Worm (Caenorhabditis elegans) whole organism, late embryonic: ENCODE measurements around the gene col-69.
A peak's percentile ranks its signal among the peaks of the same experiment; 100 is the strongest.

Experiments used
- Y22D7AL.16 ChIP-seq: sonication (generic microtip); optimal IDR thresholded peaks from 2 replicates; lab custom pipeline; 2016; ENCODE audit warnings: missing genetic modification characterization, missing compliant biosample characterization
- ama-1 ChIP-seq: fragments of 150-350 bp; optimal IDR thresholded peaks from 2 replicates; lab custom pipeline; 2014
- ceh-18 ChIP-seq: sonication (generic microtip); optimal IDR thresholded peaks from 2 replicates; lab custom pipeline; 2016; ENCODE audit warnings: missing genetic modification characterization, missing compliant biosample characterization
- ceh-22 ChIP-seq: sonication (generic microtip); optimal IDR thresholded peaks from 2 replicates; lab custom pipeline; 2017; ENCODE audit warnings: missing biosample characterization, missing genetic modification characterization
- ceh-24 ChIP-seq: sonication (generic microtip); optimal IDR thresholded peaks from 2 replicates; lab custom pipeline; 2016; ENCODE audit warnings: mild to moderate bottlenecking, missing genetic modification characterization, missing compliant biosample characterization
- ceh-30 ChIP-seq: fragments of 150-350 bp; optimal IDR thresholded peaks from 2 replicates; lab custom pipeline; 2014; ENCODE audit warnings: missing biosample characterization, missing genetic modification characterization
- ceh-34 ChIP-seq: sonication (generic microtip); optimal IDR thresholded peaks from 2 replicates; lab custom pipeline; 2016; ENCODE audit warnings: mild to moderate bottlenecking, missing genetic modification characterization, missing compliant biosample characterization
- ceh-48 ChIP-seq: sonication (generic microtip); optimal IDR thresholded peaks from 2 replicates; lab custom pipeline; 2016; ENCODE audit warnings: missing genetic modification characterization, inconsistent platforms, missing compliant biosample characterization
- ceh-9 ChIP-seq: sonication (generic microtip); optimal IDR thresholded peaks from 2 replicates; lab custom pipeline; 2016; ENCODE audit warnings: mild to moderate bottlenecking, missing genetic modification characterization, inconsistent platforms, missing compliant biosample characterization
- che-1 ChIP-seq: sonication (generic microtip); optimal IDR thresholded peaks from 2 replicates; lab custom pipeline; 2016; ENCODE audit warnings: mild to moderate bottlenecking, missing genetic modification characterization, missing compliant biosample characterization
- dmd-4 ChIP-seq: sonication (generic microtip); optimal IDR thresholded peaks from 2 replicates; lab custom pipeline; 2016; ENCODE audit warnings: borderline replicate concordance, missing genetic modification characterization, missing compliant biosample characterization
- elt-2 ChIP-seq: sonication (generic microtip); optimal IDR thresholded peaks from 2 replicates; lab custom pipeline; 2016; ENCODE audit warnings: missing genetic modification reagents, missing genetic modification characterization, missing compliant biosample characterization
- elt-4 ChIP-seq: sonication (generic microtip); optimal IDR thresholded peaks from 2 replicates; lab custom pipeline; 2016; ENCODE audit warnings: missing genetic modification characterization, missing compliant biosample characterization
- ets-4 ChIP-seq: sonication (generic microtip); optimal IDR thresholded peaks from 2 replicates; lab custom pipeline; 2016; ENCODE audit warnings: missing genetic modification characterization, missing compliant biosample characterization
- eyg-1 ChIP-seq: sonication (generic microtip); optimal IDR thresholded peaks from 2 replicates; lab custom pipeline; 2016; ENCODE audit warnings: missing genotype, missing genetic modification characterization, missing compliant biosample characterization
- fax-1 ChIP-seq: sonication (generic microtip); optimal IDR thresholded peaks from 2 replicates; lab custom pipeline; 2016; ENCODE audit warnings: missing genotype, missing genetic modification characterization, missing compliant biosample characterization
- fkh-10 ChIP-seq: fragments of 150-350 bp; optimal IDR thresholded peaks from 2 replicates; lab custom pipeline; 2014; ENCODE audit warnings: missing biosample characterization, missing genetic modification reagents, missing genetic modification characterization
- fkh-6 ChIP-seq: sonication (generic microtip); optimal IDR thresholded peaks from 2 replicates; lab custom pipeline; 2016; ENCODE audit warnings: missing genetic modification characterization, missing compliant biosample characterization
- gmeb-2 ChIP-seq: sonication (generic microtip); optimal IDR thresholded peaks from 2 replicates; lab custom pipeline; 2016; ENCODE audit warnings: missing genetic modification characterization, inconsistent platforms, missing compliant biosample characterization
- hlh-8 ChIP-seq: sonication (generic microtip); optimal IDR thresholded peaks from 2 replicates; lab custom pipeline; 2016; ENCODE audit warnings: missing genotype, missing genetic modification characterization, missing compliant biosample characterization
- mec-3 ChIP-seq: sonication (generic microtip); optimal IDR thresholded peaks from 2 replicates; lab custom pipeline; 2016; ENCODE audit warnings: borderline replicate concordance, missing genetic modification characterization, missing compliant biosample characterization
- nfya-1 ChIP-seq: sonication (generic microtip); optimal IDR thresholded peaks from 2 replicates; lab custom pipeline; 2017; ENCODE audit warnings: missing genetic modification characterization, mild to moderate bottlenecking, missing compliant biosample characterization, antibody characterized with exemption, moderate library complexity
- nhr-232 ChIP-seq: sonication (generic microtip); optimal IDR thresholded peaks from 2 replicates; lab custom pipeline; 2016; ENCODE audit warnings: missing genetic modification characterization, missing compliant biosample characterization
- npax-4 ChIP-seq: sonication (generic microtip); optimal IDR thresholded peaks from 2 replicates; lab custom pipeline; 2016; ENCODE audit warnings: missing genetic modification characterization, missing compliant biosample characterization
- odd-2 ChIP-seq: sonication (generic microtip); optimal IDR thresholded peaks from 2 replicates; lab custom pipeline; 2017; ENCODE audit warnings: antibody characterized with exemption, mild to moderate bottlenecking, missing genetic modification characterization, missing compliant biosample characterization
- pax-1 ChIP-seq: fragments of 150-350 bp; optimal IDR thresholded peaks from 2 replicates; lab custom pipeline; 2014; ENCODE audit warnings: missing biosample characterization, missing genetic modification characterization
- pha-4 ChIP-seq: fragments of 150-350 bp; optimal IDR thresholded peaks from 2 replicates; lab custom pipeline; 2018; ENCODE audit warnings: missing biosample characterization, missing genetic modification reagents, missing genetic modification characterization
- pqm-1 ChIP-seq: sonication (generic microtip); optimal IDR thresholded peaks from 2 replicates; lab custom pipeline; 2016; ENCODE audit warnings: missing genetic modification characterization, missing compliant biosample characterization
- rnt-1 ChIP-seq: sonication (generic microtip); optimal IDR thresholded peaks from 2 replicates; lab custom pipeline; 2016; ENCODE audit warnings: missing genetic modification characterization, missing compliant biosample characterization
- sox-2 ChIP-seq: fragments of 200-800 bp; sonication (Bioruptor generic); IDR thresholded peaks from 2 replicates; pipeline ENCODE4 v1.3.6; 2022; ENCODE audit warnings: missing genetic modification reagents, missing genetic modification characterization, missing compliant biosample characterization
- sox-4 ChIP-seq: sonication (generic microtip); optimal IDR thresholded peaks from 2 replicates; lab custom pipeline; 2017; ENCODE audit warnings: mild to moderate bottlenecking, missing genetic modification characterization, inconsistent platforms, missing compliant biosample characterization
- syd-9 ChIP-seq: sonication (generic microtip); optimal IDR thresholded peaks from 2 replicates; lab custom pipeline; 2016; ENCODE audit warnings: mild to moderate bottlenecking, missing genetic modification characterization, moderate library complexity, missing compliant biosample characterization
- tbx-2 ChIP-seq: sonication (generic microtip); optimal IDR thresholded peaks from 2 replicates; lab custom pipeline; 2016; ENCODE audit warnings: missing genetic modification characterization, missing compliant biosample characterization
- tbx-7 ChIP-seq: sonication (generic microtip); optimal IDR thresholded peaks from 2 replicates; lab custom pipeline; 2016; ENCODE audit warnings: missing genotype, missing genetic modification characterization, missing compliant biosample characterization
- ttx-3 ChIP-seq: sonication (generic microtip); optimal IDR thresholded peaks from 2 replicates; lab custom pipeline; 2016; ENCODE audit warnings: missing genetic modification reagents, missing genetic modification characterization, missing compliant biosample characterization
- unc-42 ChIP-seq: sonication (generic microtip); optimal IDR thresholded peaks from 2 replicates; lab custom pipeline; 2016; ENCODE audit warnings: missing genotype, missing genetic modification characterization, missing compliant biosample characterization
- unc-55 ChIP-seq: sonication (generic microtip); optimal IDR thresholded peaks from 2 replicates; lab custom pipeline; 2017; ENCODE audit warnings: missing biosample characterization, missing genetic modification reagents, missing genetic modification characterization
- unc-86 ChIP-seq: sonication (generic microtip); optimal IDR thresholded peaks from 2 replicates; lab custom pipeline; 2016; ENCODE audit warnings: missing genetic modification characterization, missing compliant biosample characterization
- zip-5 ChIP-seq: sonication (generic microtip); optimal IDR thresholded peaks from 2 replicates; lab custom pipeline; 2016; ENCODE audit warnings: missing genetic modification characterization, missing compliant biosample characterization

Gene col-69

ce11 chrII:305645-306044, at the start of gene col-69:
col-69 (minus strand) TSS chrII:305745.
- TF ChIP-seq ttx-3 (tag; lab: Kevin White, UChicago), result no peak
- TF ChIP-seq nfya-1 (tag; lab: Kevin White, UChicago), result no peak
- no peak for TF ChIP-seq ceh-30
- no peak for TF ChIP-seq tbx-2
- no peak for TF ChIP-seq ets-4 (tag; lab: Kevin White, UChicago)
- no peak for TF ChIP-seq pax-1 (tag; lab: Kevin White, UChicago)
- TF ChIP-seq unc-42 (tag; lab: Kevin White, UChicago), result no peak
- TF ChIP-seq npax-4 (tag; lab: Kevin White, UChicago), result no peak
- no peak for TF ChIP-seq ceh-48 (tag; lab: Kevin White, UChicago)
- TF ChIP-seq tbx-7 (tag; lab: Kevin White, UChicago), result no peak
- TF ChIP-seq sox-2, result no peak
- TF ChIP-seq, all 69 proteins: peak for 0

ce11 chrII:354494-354893, 48.9 kb upstream of the col-69 start:
- peak; percentile 97 for TF ChIP-seq unc-42 (tag; lab: Kevin White, UChicago)
- TF ChIP-seq tbx-2, result no peak
- no peak for TF ChIP-seq nfya-1 (tag; lab: Kevin White, UChicago)
- no peak for TF ChIP-seq syd-9
- TF ChIP-seq gmeb-2 (tag; lab: Kevin White, UChicago), result no peak

ce11 chrII:349749-350148, 44.2 kb upstream of the col-69 start:
- no peak for TF ChIP-seq fkh-6
- TF ChIP-seq fax-1 (tag; lab: Kevin White, UChicago), result no peak
- TF ChIP-seq ceh-22 (tag; lab: Kevin White, UChicago), result no peak
- TF ChIP-seq zip-5, result no peak
- TF ChIP-seq hlh-8 (tag; lab: Kevin White, UChicago), result no peak
- no peak for TF ChIP-seq ceh-34
- TF ChIP-seq nhr-232 (tag; lab: Kevin White, UChicago), result no peak
- no peak for TF ChIP-seq sox-4
- no peak for TF ChIP-seq che-1
- TF ChIP-seq unc-86, result no peak

ce11 chrII:347734-348133, 42.2 kb upstream of the col-69 start, which contains the start of gene D1069.3:
D1069.3 (minus strand) TSS chrII:347891.
- peak; percentile 11 for TF ChIP-seq nfya-1 (tag; lab: Kevin White, UChicago)
- TF ChIP-seq unc-42 (tag; lab: Kevin White, UChicago), result peak; percentile 79
- no peak for TF ChIP-seq mec-3

- TF ChIP-seq ceh-24 (tag; lab: Kevin White, UChicago) (no peak), nfya-1 (tag; lab: Kevin White, UChicago) (peak; percentile 98)
- TF ChIP-seq, all 69 proteins: peak for 1
Measured at ce11 chrII:341282-341681, 35.7 kb upstream of the col-69 start.

ce11 chrII:340714-341113, 35.2 kb upstream of the col-69 start:
- no peak for TF ChIP-seq mec-3
- TF ChIP-seq elt-2 (tag; lab: Kevin White, UChicago), result no peak
- TF ChIP-seq fkh-10 (GFP tag; lab: Kevin White, UChicago), result no peak
- no peak for TF ChIP-seq ceh-9
- TF ChIP-seq unc-55, result no peak
- no peak for TF ChIP-seq ceh-34
- no peak for TF ChIP-seq dmd-4
- TF ChIP-seq ama-1 (lab: Kevin White, UChicago), result no peak
- no peak for TF ChIP-seq zip-5
- no peak for TF ChIP-seq elt-4 (tag; lab: Kevin White, UChicago)
- no peak for TF ChIP-seq pha-4 (tag; lab: Kevin White, UChicago)
- TF ChIP-seq gmeb-2 (tag; lab: Kevin White, UChicago), result no peak
- TF ChIP-seq Y22D7AL.16, result no peak
- no peak for TF ChIP-seq eyg-1
- TF ChIP-seq rnt-1 (tag; lab: Kevin White, UChicago), result no peak
- no peak for TF ChIP-seq che-1
- TF ChIP-seq syd-9, result no peak
- no peak for TF ChIP-seq pqm-1 (tag; lab: Kevin White, UChicago)
- TF ChIP-seq ceh-18, result no peak
- TF ChIP-seq odd-2, result no peak
